Worm (Caenorhabditis elegans): ENCODE data around the gene W05H9.2.
A peak's percentile ranks its signal among the peaks of the same experiment; 100 is the strongest.

W05H9.2 gene

DNA sequence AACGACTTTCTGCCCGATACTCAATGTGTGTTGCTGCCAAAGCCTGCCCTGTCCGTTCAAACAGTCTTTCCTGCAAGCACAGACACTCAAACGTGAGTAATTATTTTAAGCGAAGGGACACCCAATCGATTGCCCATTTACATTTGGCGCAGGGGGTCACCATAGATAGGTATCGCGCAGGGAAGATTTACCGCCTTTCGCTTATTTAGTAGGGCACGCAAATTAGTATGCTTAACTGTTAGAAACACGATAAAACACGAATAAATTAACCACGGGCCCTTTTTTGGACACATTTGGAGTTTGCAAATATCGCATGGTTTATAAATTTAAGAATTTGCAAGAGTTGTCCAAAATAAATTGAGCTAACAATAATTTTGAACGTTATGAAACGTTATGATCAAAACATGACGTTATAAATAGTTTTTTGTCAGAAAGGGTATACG is 29.6 kb downstream of the W05H9.2 start (continued):
- TF ChIP-seq efl-3 (GFP tag; optimal IDR thresholded peaks at IDR 0.05) (peak; percentile 97), alr-1 (tag; optimal IDR thresholded peaks at IDR 0.05; ENCODE audit: borderline replicate concordance) (no peak), aly-2 (tag; optimal IDR thresholded peaks at IDR 0.05) (peak; percentile 94), aha-1 (tag; optimal IDR thresholded peaks at IDR 0.05) (peak; percentile 53), ama-1 (optimal IDR thresholded peaks at IDR 0.05) (peak; percentile 60), nhr-237 (tag; optimal IDR thresholded peaks at IDR 0.05) (peak; percentile 98), fkh-4 (tag; optimal IDR thresholded peaks at IDR 0.05; ENCODE audit: borderline replicate concordance) (peak; percentile 92), snpc-4 (tag; optimal IDR thresholded peaks at IDR 0.05) (peak; percentile 85), nhr-11 (tag; optimal IDR thresholded peaks at IDR 0.05) (peak; percentile 99), skn-1 (tag; optimal IDR thresholded peaks at IDR 0.05) (peak; percentile 98), fkh-10 (GFP tag; optimal IDR thresholded peaks at IDR 0.05) (peak; percentile 100)

DNA sequence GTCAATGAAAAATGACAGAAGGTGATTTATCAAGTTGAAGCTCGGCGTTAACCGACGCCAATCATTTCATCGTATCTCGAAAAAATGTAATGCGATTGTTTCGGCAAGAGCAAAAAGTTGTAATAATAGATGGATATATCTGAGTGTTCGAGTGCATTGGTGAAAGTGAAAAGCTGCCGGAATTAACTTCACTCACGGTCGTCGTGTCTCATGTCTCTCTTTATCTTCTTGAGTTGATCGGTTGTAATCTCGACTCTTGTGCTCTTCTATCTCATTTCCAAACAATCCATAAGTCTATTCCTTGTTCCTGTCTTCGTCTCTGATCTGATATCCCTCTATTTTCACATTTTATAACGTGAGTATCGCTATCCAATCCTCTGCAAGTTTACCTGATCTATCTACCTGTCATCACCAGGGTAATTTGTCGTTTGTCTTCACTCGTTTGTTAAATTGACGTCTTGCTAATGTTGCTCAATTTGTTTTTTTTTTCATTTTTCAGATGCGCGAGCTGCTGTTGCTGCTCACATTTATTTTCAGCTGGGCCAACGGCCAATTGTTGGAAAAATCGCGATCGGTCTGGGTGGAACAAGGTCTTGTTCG is 32.9 kb downstream of the W05H9.2 start, which contains the start of gene cest-16:
TSS of gene cest-16 (plus strand) at position 302 of the 600 bp plus-strand sequence.
- TF ChIP-seq nhr-28 (tag; optimal IDR thresholded peaks at IDR 0.05) (no peak), jun-1 (tag; optimal IDR thresholded peaks at IDR 0.05) (no peak), hlh-17 (GFP tag; optimal IDR thresholded peaks at IDR 0.05; ENCODE audit: borderline replicate concordance) (no peak), mab-9 (GFP tag; IDR thresholded peaks at IDR 0.05) (no peak), nhr-12 (tag; optimal IDR thresholded peaks at IDR 0.05) (no peak), nhr-71 (tag; optimal IDR thresholded peaks at IDR 0.05) (no peak), mdl-1 (tag; optimal IDR thresholded peaks at IDR 0.05) (no peak), lin-14 (GFP tag; optimal IDR thresholded peaks at IDR 0.05) (peak; percentile 40), swsn-7 (tag; optimal IDR thresholded peaks at IDR 0.05) (no peak), Y116A8C.19 (tag; optimal IDR thresholded peaks at IDR 0.05; ENCODE audit: borderline replicate concordance) (no peak), lin-39 (tag; optimal IDR thresholded peaks at IDR 0.05) (no peak), rnt-1 (tag; optimal IDR thresholded peaks at IDR 0.05) (peak; percentile 24), C04F5.9 (tag; optimal IDR thresholded peaks at IDR 0.05) (no peak), elt-2 (tag; optimal IDR thresholded peaks at IDR 0.05) (no peak), efl-1 (optimal IDR thresholded peaks at IDR 0.05) (no peak), efl-1 (GFP tag; optimal IDR thresholded peaks at IDR 0.05 in 1 of 2) (peak in 1 of 2 experiments; percentile 53), lin-35 (GFP tag; optimal IDR thresholded peaks at IDR 0.05) (no peak)

DNA sequence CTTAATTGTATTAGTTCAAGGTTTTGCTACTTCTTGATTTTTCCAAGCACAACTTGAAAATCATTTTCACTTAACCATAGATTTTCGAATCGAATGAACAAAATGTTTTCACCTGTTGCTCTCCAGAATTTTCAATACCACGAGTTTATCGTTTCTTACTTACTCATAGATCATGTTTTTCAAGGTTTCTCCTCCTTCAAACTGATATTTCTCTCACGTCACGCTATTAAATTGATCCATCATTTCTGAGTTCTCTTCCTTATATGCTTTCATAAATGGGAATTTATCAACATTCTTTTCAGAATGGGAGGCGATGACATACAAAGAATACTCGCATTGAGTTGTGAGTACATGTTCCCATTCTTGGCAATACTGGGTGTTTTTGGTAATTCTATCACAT is 44.6 kb downstream of the W05H9.2 start, which contains the start of gene npr-38:
TSS of gene npr-38 (plus strand) at position 301 of the 400 bp plus-strand sequence.
- TF ChIP-seq fos-1 (tag; optimal IDR thresholded peaks at IDR 0.05) (no peak), ces-1 (GFP tag; optimal IDR thresholded peaks at IDR 0.05) (no peak), hlh-4 (tag; optimal IDR thresholded peaks at IDR 0.05) (no peak), elt-2 (tag; optimal IDR thresholded peaks at IDR 0.05) (no peak), C16A3.4 (tag; optimal IDR thresholded peaks at IDR 0.05) (no peak), grh-1 (GFP tag; IDR thresholded peaks at IDR 0.05) (no peak), nhr-85 (tag) (no peak), tlp-1 (tag; optimal IDR thresholded peaks at IDR 0.05) (no peak), vab-15 (tag; optimal IDR thresholded peaks at IDR 0.05) (no peak), snpc-4 (tag; optimal IDR thresholded peaks at IDR 0.05) (no peak), rnt-1 (tag; optimal IDR thresholded peaks at IDR 0.05) (no peak), nhr-19 (GFP tag; conservative IDR thresholded peaks at IDR 0.05) (no peak)

DNA sequence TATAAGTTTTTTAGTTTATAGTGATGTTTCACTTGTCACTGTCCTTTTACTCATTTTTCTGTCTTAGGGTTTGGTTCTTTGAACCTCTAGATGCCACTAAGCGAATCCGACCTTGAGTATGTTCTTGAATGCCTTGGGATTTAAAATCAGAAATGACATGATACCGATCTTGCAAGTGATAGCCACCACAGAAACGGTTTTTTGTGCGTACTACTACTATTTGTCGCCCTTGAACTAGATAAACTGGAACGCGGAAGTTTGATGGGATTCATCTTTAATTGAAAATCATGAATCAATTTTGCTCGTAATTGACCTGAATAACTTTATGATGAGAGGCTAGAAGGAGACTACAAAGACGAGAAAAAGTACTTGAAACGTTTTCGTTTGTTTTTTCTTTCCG is 52.0 kb downstream of the W05H9.2 start:
- no peak for TF ChIP-seq ceh-90 (tag; optimal IDR thresholded peaks at IDR 0.05)
- no peak for TF ChIP-seq irx-1 (tag; optimal IDR thresholded peaks at IDR 0.05)
- TF ChIP-seq ztf-4 (tag; optimal IDR thresholded peaks at IDR 0.05) = no peak
- TF ChIP-seq unc-30 (tag; optimal IDR thresholded peaks at IDR 0.05) = no peak
- TF ChIP-seq vab-15 (tag; optimal IDR thresholded peaks at IDR 0.05) = no peak
- TF ChIP-seq nhr-19 (GFP tag; conservative IDR thresholded peaks at IDR 0.05) = no peak
- no peak for TF ChIP-seq pax-3 (tag; optimal IDR thresholded peaks at IDR 0.05)
- TF ChIP-seq rnt-1 (tag; optimal IDR thresholded peaks at IDR 0.05) = no peak
- no peak for TF ChIP-seq ceh-88 (GFP tag; IDR thresholded peaks at IDR 0.05)
- no peak for TF ChIP-seq ces-1 (GFP tag; optimal IDR thresholded peaks at IDR 0.05)
- 0 out of 2 replicates have a peak, but pooled peaks have one; percentile 12 for TF ChIP-seq grh-1 (GFP tag; IDR thresholded peaks at IDR 0.05)
- no peak for TF ChIP-seq nhr-11 (tag; optimal IDR thresholded peaks at IDR 0.05)
- TF ChIP-seq C16A3.4 (tag; optimal IDR thresholded peaks at IDR 0.05) = no peak
- no peak for TF ChIP-seq hpl-2 (GFP tag; optimal IDR thresholded peaks at IDR 0.05)
- TF ChIP-seq sptf-1 (tag; optimal IDR thresholded peaks at IDR 0.05) = no peak
- TF ChIP-seq xbp-1 (tag; optimal IDR thresholded peaks at IDR 0.05) = no peak
- TF ChIP-seq nhr-90 (tag; optimal IDR thresholded peaks at IDR 0.05; ENCODE audit: poor library complexity) = no peak
- no peak for TF ChIP-seq efl-3 (GFP tag; optimal IDR thresholded peaks at IDR 0.05)
- TF ChIP-seq pqm-1 (tag; optimal IDR thresholded peaks at IDR 0.05) = no peak
- no peak for TF ChIP-seq fos-1 (tag; optimal IDR thresholded peaks at IDR 0.05)

Data from whole organism, L1 larva.